Worm (Caenorhabditis elegans) whole organism, late embryonic: ENCODE measurements around the gene csn-3.

Experiments
- T23F11.4 ChIP-seq: fragments of 200-800 bp; sonication (Bioruptor generic); optimal IDR thresholded peaks from 2 replicates; lab custom pipeline; 2018; ENCODE audit warnings: mild to moderate bottlenecking, missing genetic modification characterization, missing compliant biosample characterization
- ama-1 ChIP-seq: fragments of 150-350 bp; optimal IDR thresholded peaks from 2 replicates; lab custom pipeline; 2014
- madf-2 ChIP-seq: sonication (generic microtip); optimal IDR thresholded peaks from 2 replicates; lab custom pipeline; 2017; ENCODE audit warnings: missing genetic modification characterization, missing compliant biosample characterization
- npax-4 ChIP-seq: sonication (generic microtip); optimal IDR thresholded peaks from 2 replicates; lab custom pipeline; 2016; ENCODE audit warnings: missing genetic modification characterization, missing compliant biosample characterization
- pag-3 ChIP-seq: sonication (generic microtip); optimal IDR thresholded peaks from 2 replicates; lab custom pipeline; 2016; ENCODE audit warnings: missing compliant biosample characterization, missing genetic modification characterization, borderline replicate concordance
- tbx-2 ChIP-seq: sonication (generic microtip); optimal IDR thresholded peaks from 2 replicates; lab custom pipeline; 2016; ENCODE audit warnings: missing genetic modification characterization, missing compliant biosample characterization

DNA sequence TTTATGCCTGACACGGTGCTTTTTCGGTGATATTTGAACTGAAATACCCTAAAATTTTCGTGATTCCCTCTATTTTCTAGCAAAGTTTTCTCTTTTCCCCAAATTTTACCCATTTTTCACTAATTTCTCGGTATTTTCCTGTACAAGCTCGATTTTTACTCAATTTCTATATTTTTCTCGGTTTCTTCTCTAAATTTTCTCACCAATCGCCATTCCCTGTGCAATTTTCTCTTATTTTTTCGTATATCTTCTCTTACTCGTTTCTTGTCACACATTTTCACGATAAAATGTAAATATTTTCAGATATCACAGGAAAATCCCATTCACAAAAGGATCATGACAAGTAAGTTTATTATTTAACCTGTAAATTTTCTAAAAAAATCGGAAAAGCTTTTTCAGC lies at the start of gene csn-3:
- no peak for TF ChIP-seq npax-4
- no peak for TF ChIP-seq pag-3 (tag; lab: Kevin White, UChicago)
- no peak for TF ChIP-seq tbx-2 (tag; lab: Kevin White, UChicago)
- TF ChIP-seq ama-1 (lab: Kevin White, UChicago), result no peak
- no peak for TF ChIP-seq T23F11.4 (GFP tag; lab: Kevin White, UChicago)
- no peak for TF ChIP-seq madf-2 (tag; lab: Kevin White, UChicago)
